Worm (Caenorhabditis elegans): ENCODE data around the gene ZK507.1.

Gene ZK507.1

ce11 chrIII:9053740-9054252, 47.3 kb downstream of the ZK507.1 start, which contains the start of gene R107.5:
Gene R107.5 (minus strand): TSS chrIII:9053790.
- TF ChIP-seq pha-4 (tag; optimal IDR thresholded peaks at IDR 0.05) = no peak
- TF ChIP-seq syd-9 (tag; optimal IDR thresholded peaks at IDR 0.05) = peak; percentile 87
- no peak for TF ChIP-seq sox-4 (tag; optimal IDR thresholded peaks at IDR 0.05)
- no peak for TF ChIP-seq unc-3 (GFP tag; conservative IDR thresholded peaks at IDR 0.05)
- no peak for TF ChIP-seq unc-3 (tag; optimal IDR thresholded peaks at IDR 0.05)
- no peak for TF ChIP-seq ceh-45 (GFP tag; IDR thresholded peaks at IDR 0.05)
- no peak for TF ChIP-seq nhr-11 (tag; optimal IDR thresholded peaks at IDR 0.05)
- no peak for TF ChIP-seq T23F11.4 (GFP tag; optimal IDR thresholded peaks at IDR 0.05)
- TF ChIP-seq elt-4 (tag; optimal IDR thresholded peaks at IDR 0.05) = no peak
- TF ChIP-seq K09A11.1 (tag; optimal IDR thresholded peaks at IDR 0.05; ENCODE audit: insufficient read depth) = peak; percentile 88
- TF ChIP-seq ceh-18 (tag; optimal IDR thresholded peaks at IDR 0.05) = peak; percentile 81
- no peak for TF ChIP-seq hlh-8 (tag; optimal IDR thresholded peaks at IDR 0.05)
- TF ChIP-seq fax-1 (tag; optimal IDR thresholded peaks at IDR 0.05) = no peak
- TF ChIP-seq sox-2 (GFP tag; IDR thresholded peaks at IDR 0.05) = peak; percentile 58
- no peak for TF ChIP-seq nhr-232 (tag; optimal IDR thresholded peaks at IDR 0.05)
- TF ChIP-seq pros-1 (tag; optimal IDR thresholded peaks at IDR 0.05) = peak; percentile 3
- peak; percentile 95 for TF ChIP-seq ref-2 (tag; optimal IDR thresholded peaks at IDR 0.05)
- no peak for TF ChIP-seq hlh-15 (tag; optimal IDR thresholded peaks at IDR 0.05)
- TF ChIP-seq ama-1 (optimal IDR thresholded peaks at IDR 0.05) = no peak
- peak; percentile 38 for TF ChIP-seq ceh-48 (tag; optimal IDR thresholded peaks at IDR 0.05)
- peak; percentile 30 for TF ChIP-seq ceh-22 (tag; optimal IDR thresholded peaks at IDR 0.05)
- TF ChIP-seq pax-1 (tag; optimal IDR thresholded peaks at IDR 0.05) = peak; percentile 97
- no peak for TF ChIP-seq ceh-9 (tag; optimal IDR thresholded peaks at IDR 0.05)
- TF ChIP-seq ceh-6 (GFP tag; optimal IDR thresholded peaks at IDR 0.05) = no peak
- peak; percentile 93 for TF ChIP-seq rnt-1 (tag; optimal IDR thresholded peaks at IDR 0.05)
- TF ChIP-seq eyg-1 (tag; optimal IDR thresholded peaks at IDR 0.05) = no peak
- peak; percentile 42 for TF ChIP-seq ztf-16 (tag; optimal IDR thresholded peaks at IDR 0.05)
- TF ChIP-seq C38D4.7 (GFP tag; optimal IDR thresholded peaks at IDR 0.05) = no peak
- no peak for TF ChIP-seq hlh-13 (GFP tag; optimal IDR thresholded peaks at IDR 0.05)
- TF ChIP-seq pha-2 (tag; optimal IDR thresholded peaks at IDR 0.05) = peak; percentile 28
- TF ChIP-seq ceh-24 (tag; optimal IDR thresholded peaks at IDR 0.05) = no peak
- TF ChIP-seq ceh-31 (tag; optimal IDR thresholded peaks at IDR 0.05) = peak; percentile 93
- TF ChIP-seq ceh-14 (tag; optimal IDR thresholded peaks at IDR 0.05) = peak; percentile 56
- TF ChIP-seq fkh-10 (GFP tag; optimal IDR thresholded peaks at IDR 0.05) = no peak
- TF ChIP-seq madf-2 (tag; optimal IDR thresholded peaks at IDR 0.05) = peak; percentile 38
- peak; percentile 8 for TF ChIP-seq ceh-2 (tag; optimal IDR thresholded peaks at IDR 0.05)
- TF ChIP-seq F13H6.1 (tag; optimal IDR thresholded peaks at IDR 0.05) = no peak
- TF ChIP-seq dmd-4 (tag; optimal IDR thresholded peaks at IDR 0.05; ENCODE audit: borderline replicate concordance) = no peak
- TF ChIP-seq gmeb-2 (tag; optimal IDR thresholded peaks at IDR 0.05) = peak; percentile 53
- no peak for TF ChIP-seq Y22D7AL.16 (tag; optimal IDR thresholded peaks at IDR 0.05)
- TF ChIP-seq K02D7.2 (tag; optimal IDR thresholded peaks at IDR 0.05) = peak; percentile 15
- peak; percentile 57 for TF ChIP-seq unc-86 (tag; optimal IDR thresholded peaks at IDR 0.05)
- TF ChIP-seq hlh-6 (tag; optimal IDR thresholded peaks at IDR 0.05) = no peak
- TF ChIP-seq sdc-2 (tag; optimal IDR thresholded peaks at IDR 0.05) = peak; percentile 8
- TF ChIP-seq dve-1 (tag; optimal IDR thresholded peaks at IDR 0.05) = peak; percentile 31
- no peak for TF ChIP-seq ttx-3 (tag; optimal IDR thresholded peaks at IDR 0.05)
- TF ChIP-seq ceh-30 (tag; optimal IDR thresholded peaks at IDR 0.05) = peak; percentile 91
- TF ChIP-seq unc-55 (GFP tag; optimal IDR thresholded peaks at IDR 0.05) = peak; percentile 97
- TF ChIP-seq hlh-30 (tag; optimal IDR thresholded peaks at IDR 0.05; ENCODE audit: insufficient read depth) = peak; percentile 98
- no peak for TF ChIP-seq zip-5 (tag; optimal IDR thresholded peaks at IDR 0.05)
- no peak for TF ChIP-seq che-1 (tag; optimal IDR thresholded peaks at IDR 0.05)
- peak; percentile 44 for TF ChIP-seq lim-6 (tag; optimal IDR thresholded peaks at IDR 0.05)
- TF ChIP-seq ceh-34 (tag; optimal IDR thresholded peaks at IDR 0.05) = peak; percentile 85
- TF ChIP-seq npax-4 (tag; optimal IDR thresholded peaks at IDR 0.05) = no peak
